Worm (Caenorhabditis elegans): ENCODE data around the gene Y66D12A.10.

DNA sequence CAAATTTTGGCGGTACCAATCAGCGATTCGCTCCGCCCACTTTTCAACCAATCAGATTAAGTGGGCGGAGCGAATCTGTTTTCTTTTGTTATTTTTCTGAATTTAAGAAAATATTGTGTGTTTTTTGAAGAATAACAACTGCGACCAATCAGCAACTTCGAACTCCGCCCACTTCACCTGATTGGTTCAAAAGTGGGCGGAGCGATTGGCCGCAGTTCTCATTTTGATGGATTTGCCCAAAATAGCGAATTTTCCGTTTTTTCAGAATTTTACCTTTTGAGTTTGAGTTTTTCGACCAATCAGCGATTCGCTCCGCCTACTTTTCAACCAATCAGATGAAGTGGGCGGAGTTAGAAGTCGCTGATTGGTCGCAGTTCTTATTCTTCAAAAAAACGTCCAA, 23.6 kb downstream of the Y66D12A.10 start:
- TF ChIP-seq unc-39 (tag; optimal IDR thresholded peaks at IDR 0.05): no peak
- no peak for TF ChIP-seq lin-13 (GFP tag; optimal IDR thresholded peaks at IDR 0.05)
- no peak for TF ChIP-seq nhr-6 (tag; optimal IDR thresholded peaks at IDR 0.05)
- no peak for TF ChIP-seq ama-1 (optimal IDR thresholded peaks at IDR 0.05)
- no peak for TF ChIP-seq crh-2 (tag; optimal IDR thresholded peaks at IDR 0.05)
- TF ChIP-seq unc-62 (GFP tag; optimal IDR thresholded peaks at IDR 0.05): no peak
- no peak for TF ChIP-seq F13H6.1 (tag; optimal IDR thresholded peaks at IDR 0.05)
- no peak for TF ChIP-seq ztf-4 (tag; optimal IDR thresholded peaks at IDR 0.05)
- TF ChIP-seq blmp-1 (tag; optimal IDR thresholded peaks at IDR 0.05; ENCODE audit: insufficient read depth): no peak
- no peak for TF ChIP-seq zag-1 (tag; optimal IDR thresholded peaks at IDR 0.05)
- TF ChIP-seq aly-2 (tag; optimal IDR thresholded peaks at IDR 0.05): no peak
- no peak for TF ChIP-seq peb-1 (tag; optimal IDR thresholded peaks at IDR 0.05)
- TF ChIP-seq lin-39 (tag; optimal IDR thresholded peaks at IDR 0.05): no peak
- no peak for TF ChIP-seq skn-1 (tag; optimal IDR thresholded peaks at IDR 0.05)
